Worm (Caenorhabditis elegans) whole organism, L2 larva: Measurements from ENCODE around the gene wht-8.

ENCODE experiments used
- nhr-237 ChIP-seq: fragments of 150-350 bp; optimal IDR thresholded peaks from 2 replicates; lab custom pipeline; 2014; ENCODE audit warnings: missing biosample characterization, missing genetic modification characterization
- skn-1 ChIP-seq: sonication (generic microtip); optimal IDR thresholded peaks from 2 replicates; lab custom pipeline; 2017; ENCODE audit warnings: missing biosample characterization, missing genetic modification characterization
- snpc-4 ChIP-seq: fragments of 150-350 bp; optimal IDR thresholded peaks from 2 replicates; lab custom pipeline; 2014; ENCODE audit warnings: missing biosample characterization, missing genetic modification characterization

DNA sequence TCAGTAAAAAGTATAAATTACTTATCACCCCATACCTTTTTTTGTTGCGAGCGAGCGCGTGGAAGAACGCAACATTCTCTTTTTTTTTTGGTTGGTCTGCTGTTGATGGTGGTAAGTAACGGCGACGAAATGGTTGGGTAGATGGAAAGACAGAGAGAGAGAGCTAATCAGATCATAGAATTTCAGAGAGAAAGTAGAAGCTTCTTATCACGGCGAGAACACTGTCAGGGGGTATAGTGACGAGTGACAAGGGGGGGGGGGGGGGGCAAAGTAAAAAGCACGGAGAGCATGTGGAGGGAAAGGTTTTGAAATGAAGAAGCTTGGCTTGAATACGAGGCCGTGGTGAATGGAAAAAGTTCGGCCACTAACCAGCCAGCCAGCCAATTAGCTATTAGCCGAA lies 21.3 kb upstream of the wht-8 start:
- TF ChIP-seq snpc-4 (tag; lab: Kevin White, UChicago), result no peak
- no peak for TF ChIP-seq nhr-237
- TF ChIP-seq skn-1, result no peak
